Fruit fly (Drosophila melanogaster) S2 (cell line): ENCODE data around the gene rtet.
A peak's percentile ranks its signal among the peaks of the same experiment; 100 is the strongest.

Experiments used
- CG8478 ChIP-seq: fragments of >200 bp; optimal IDR thresholded peaks from 2 replicates; lab custom pipeline; 2018
- CTCF ChIP-seq, 2 experiments: fragments of >200 bp; optimal IDR thresholded peaks; 2 replicates each; lab custom pipeline; 2018

Gene rtet

DNA sequence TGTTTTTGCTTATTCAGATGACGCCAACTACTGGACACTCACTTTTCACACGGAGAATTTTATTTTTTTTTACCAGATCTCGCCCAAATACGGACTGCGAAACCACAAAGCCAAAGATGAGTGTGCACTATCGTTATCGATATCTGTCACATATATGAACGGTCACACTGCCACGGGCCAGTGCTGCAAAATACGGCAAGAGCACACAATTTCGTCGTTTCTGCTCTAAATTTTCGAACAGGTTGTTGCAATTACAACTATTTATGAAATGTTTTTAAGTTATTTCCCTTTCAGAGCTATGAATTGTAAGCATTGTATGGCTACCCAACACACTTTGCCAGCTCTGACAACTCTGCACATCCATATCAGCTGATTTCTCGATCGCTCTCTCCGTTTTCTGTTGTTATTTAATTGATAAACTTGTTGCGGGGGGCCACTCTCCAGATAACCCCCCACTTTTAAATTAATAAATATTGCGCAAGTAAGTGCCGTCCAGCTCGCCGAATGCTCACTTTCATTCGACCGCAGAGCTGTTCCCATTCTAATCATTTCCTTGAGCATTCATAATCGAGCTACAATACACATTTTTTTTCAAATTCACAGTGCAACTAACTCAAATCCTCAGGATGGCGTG, 19.2 kb downstream of the rtet start, which contains the start of the genes slmb and CG5793:
Gene slmb (minus strand): TSS at position 134 of the 634 bp plus-strand sequence.
Gene CG5793 (plus strand): TSS at position 222 of the 634 bp plus-strand sequence.
- no peak for TF ChIP-seq CG8478 (lab: Kevin White, UChicago)
- TF ChIP-seq CTCF (optimal IDR thresholded peaks at IDR 0.05; lab: Kevin White, UChicago): peak in 1 of 2 experiments; percentile 7

DNA sequence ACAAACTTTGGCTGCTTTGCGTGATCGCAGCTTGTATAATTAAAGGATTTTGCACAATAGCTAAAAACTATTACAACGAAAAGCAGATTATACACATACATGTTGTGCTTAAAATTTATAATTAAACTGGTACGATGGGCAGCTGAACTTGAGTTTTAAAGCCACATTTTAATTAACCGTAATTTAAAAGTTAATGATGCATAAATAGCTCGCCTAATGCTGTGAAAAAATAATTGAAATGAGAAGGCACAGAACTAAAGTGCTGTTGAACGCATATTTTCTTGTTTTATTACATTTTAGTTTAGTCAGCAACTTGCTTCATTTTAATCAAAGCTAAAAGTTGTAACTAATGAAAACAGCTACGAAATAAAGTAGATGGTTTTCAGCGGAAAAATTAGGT, 21.4 kb downstream of the rtet start, which contains the start of gene Obp93a:
Gene Obp93a (minus strand): TSS at position 101 of the 400 bp plus-strand sequence.
- TF ChIP-seq CTCF (optimal IDR thresholded peaks at IDR 0.05; lab: Kevin White, UChicago): no peak
- TF ChIP-seq CG8478 (lab: Kevin White, UChicago): no peak

DNA sequence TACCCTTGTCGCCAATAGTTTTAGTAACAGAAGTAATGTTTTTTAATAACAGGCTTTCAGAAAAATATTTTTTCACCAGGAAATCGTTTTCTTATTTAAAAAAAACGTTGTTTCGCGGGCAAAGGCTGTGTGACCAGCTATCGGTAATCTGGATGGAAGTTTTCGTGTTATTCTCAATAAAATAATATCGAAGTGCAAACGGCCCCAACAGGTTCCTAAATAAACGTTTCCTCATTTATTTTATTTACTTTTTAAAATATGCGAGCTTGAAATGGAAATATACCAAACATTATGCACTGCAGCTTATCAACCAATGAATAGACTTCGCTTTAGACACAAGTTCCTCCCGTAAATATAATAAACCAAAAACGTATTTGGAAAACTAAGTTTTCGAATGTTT, 21.8 kb downstream of the rtet start, which contains the start of gene Ice2:
Gene Ice2 (plus strand): TSS at position 167 of the 400 bp plus-strand sequence.
- TF ChIP-seq CG8478 (lab: Kevin White, UChicago) (no peak), CTCF (optimal IDR thresholded peaks at IDR 0.05; lab: Kevin White, UChicago) (no peak)

DNA sequence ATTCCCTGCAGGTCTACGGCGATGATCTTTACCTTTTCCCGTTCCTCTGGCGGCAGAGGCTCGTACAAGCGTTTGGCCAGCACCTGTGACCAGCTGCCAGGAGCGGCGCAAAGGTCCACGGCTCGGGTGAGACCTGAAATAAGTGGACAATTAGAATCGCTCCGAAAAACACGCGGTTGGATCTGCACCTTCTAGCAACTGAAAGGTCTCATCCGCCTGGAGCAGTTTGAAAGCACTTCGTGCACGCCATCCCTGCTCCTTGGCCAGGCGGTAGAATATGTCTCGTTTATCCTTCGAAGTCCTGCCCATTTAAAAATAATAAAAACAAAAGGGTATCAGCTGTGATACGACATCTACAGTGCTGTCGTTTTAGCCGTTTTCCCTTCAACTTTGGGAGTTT, 25.3 kb downstream of the rtet start, which contains the start of gene Trm7-34:
Gene Trm7-34 (minus strand): TSS at position 365 of the 400 bp plus-strand sequence.
- TF ChIP-seq CTCF (optimal IDR thresholded peaks at IDR 0.05; lab: Kevin White, UChicago) (no peak), CG8478 (lab: Kevin White, UChicago) (no peak)

DNA sequence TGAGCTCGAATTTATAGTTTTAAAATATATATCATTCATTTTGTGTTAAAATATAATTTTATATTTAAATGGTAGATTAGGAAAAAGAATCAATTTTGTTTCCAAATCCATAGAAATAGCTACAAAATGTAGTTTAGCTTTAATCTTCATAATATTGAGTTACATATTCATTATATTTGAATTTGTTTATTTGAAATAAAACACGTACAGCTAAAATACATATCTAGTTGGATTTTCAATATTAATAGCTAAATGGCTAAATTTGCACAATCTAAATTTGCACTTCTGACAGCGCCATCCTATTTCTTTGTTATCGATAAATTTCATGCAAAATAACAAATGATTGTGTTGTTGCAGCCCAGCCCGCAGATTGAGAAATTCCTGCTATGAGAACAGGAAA, 25.7 kb downstream of the rtet start, which contains the start of gene Usp8:
Gene Usp8 (plus strand): TSS at position 312 of the 400 bp plus-strand sequence.
- TF ChIP-seq CG8478 (lab: Kevin White, UChicago): no peak
- no peak for TF ChIP-seq CTCF (optimal IDR thresholded peaks at IDR 0.05; lab: Kevin White, UChicago)

DNA sequence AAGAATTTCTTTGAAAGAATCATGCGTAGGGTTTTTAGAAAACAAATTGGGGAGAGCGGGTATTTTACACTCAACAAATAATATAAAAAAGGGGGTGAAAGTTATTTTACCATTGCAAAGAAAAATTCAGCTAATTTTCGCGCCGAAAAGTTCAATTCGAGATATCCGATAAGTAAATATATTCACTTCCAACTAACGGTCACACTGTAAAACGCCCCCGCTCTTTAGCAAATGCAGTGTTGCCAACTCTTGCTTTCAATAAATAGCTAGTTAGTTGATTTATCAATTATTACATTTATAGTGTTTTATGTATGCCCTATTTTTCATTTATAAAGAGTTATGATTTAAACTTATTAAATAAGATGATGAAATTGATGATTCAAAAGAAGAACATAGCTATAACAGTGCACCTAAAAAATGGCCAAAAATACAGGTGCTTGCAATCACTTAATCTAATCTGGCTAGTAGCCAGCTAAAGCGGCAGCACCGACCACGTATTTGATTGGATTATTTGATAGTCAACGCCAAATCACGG, 30.0 kb downstream of the rtet start, which contains the start of gene meigo:
Gene meigo (plus strand): TSS at position 51 of the 535 bp plus-strand sequence.
- TF ChIP-seq CG8478 (lab: Kevin White, UChicago) (no peak), CTCF (optimal IDR thresholded peaks at IDR 0.05; lab: Kevin White, UChicago) (no peak)

DNA sequence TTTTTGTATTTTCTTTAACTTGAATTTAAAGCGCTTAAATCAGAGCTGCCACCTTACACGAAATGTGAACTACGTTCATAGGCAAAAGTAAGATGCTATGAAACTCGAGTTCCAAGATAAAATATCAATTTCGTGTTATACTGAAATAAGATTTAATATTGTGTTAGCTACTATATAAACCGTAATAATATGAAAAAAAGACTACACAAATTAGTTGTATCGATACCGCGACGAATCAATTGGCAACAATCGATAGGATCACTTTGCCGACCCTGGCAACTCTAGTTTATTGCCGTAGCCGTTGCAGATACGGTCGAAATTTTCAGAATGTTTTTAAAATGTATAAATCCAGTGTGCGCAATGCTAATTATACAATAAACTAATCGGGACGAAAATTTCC, 32.2 kb downstream of the rtet start, which contains the start of gene SNF4Agamma:
Gene SNF4Agamma (plus strand): TSS at position 282 of the 400 bp plus-strand sequence.
- no peak for TF ChIP-seq CG8478 (lab: Kevin White, UChicago)
- TF ChIP-seq CTCF (optimal IDR thresholded peaks at IDR 0.05; lab: Kevin White, UChicago): no peak

DNA sequence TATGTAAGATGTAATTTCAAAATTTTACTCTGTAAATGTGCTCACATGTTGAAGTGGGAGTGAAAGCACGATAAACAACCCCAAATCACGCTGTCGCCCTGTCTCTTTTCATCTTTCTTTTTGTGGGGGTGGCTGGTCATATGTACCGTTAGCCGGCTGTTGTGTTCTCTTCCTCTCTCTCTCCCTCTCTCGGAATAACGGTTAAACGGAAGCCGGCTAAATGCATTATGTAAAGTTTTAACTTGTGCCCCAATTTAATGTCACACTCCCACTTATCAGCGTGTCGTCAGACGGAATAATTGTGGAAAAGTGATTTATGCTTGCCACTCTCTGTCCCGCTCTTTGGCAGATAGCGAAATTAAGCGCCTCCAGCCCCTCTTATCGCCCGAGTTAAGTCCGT, 33.1 kb downstream of the rtet start:
- no peak for TF ChIP-seq CTCF (optimal IDR thresholded peaks at IDR 0.05; lab: Kevin White, UChicago)
- no peak for TF ChIP-seq CG8478 (lab: Kevin White, UChicago)

DNA sequence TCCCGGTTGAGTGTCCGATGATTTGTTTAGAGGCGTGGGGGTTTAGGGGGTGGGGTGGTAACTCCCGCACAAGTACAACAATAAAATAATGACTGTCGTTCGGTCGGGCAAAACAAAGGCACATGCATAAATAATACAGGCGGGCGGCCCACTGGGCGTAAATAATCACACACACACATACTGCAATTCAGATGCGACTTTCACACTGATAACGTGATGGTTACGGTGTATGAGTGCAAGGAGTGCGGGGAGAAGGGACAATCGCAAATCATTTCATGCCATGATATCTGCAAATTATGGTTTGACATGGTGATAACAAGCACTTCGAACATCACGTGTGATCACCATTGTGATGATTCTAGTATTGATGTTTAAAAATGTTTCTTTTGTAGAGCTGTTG, 41.8 kb downstream of the rtet start:
- TF ChIP-seq CG8478 (lab: Kevin White, UChicago) (no peak), CTCF (optimal IDR thresholded peaks at IDR 0.05; lab: Kevin White, UChicago) (no peak)

DNA sequence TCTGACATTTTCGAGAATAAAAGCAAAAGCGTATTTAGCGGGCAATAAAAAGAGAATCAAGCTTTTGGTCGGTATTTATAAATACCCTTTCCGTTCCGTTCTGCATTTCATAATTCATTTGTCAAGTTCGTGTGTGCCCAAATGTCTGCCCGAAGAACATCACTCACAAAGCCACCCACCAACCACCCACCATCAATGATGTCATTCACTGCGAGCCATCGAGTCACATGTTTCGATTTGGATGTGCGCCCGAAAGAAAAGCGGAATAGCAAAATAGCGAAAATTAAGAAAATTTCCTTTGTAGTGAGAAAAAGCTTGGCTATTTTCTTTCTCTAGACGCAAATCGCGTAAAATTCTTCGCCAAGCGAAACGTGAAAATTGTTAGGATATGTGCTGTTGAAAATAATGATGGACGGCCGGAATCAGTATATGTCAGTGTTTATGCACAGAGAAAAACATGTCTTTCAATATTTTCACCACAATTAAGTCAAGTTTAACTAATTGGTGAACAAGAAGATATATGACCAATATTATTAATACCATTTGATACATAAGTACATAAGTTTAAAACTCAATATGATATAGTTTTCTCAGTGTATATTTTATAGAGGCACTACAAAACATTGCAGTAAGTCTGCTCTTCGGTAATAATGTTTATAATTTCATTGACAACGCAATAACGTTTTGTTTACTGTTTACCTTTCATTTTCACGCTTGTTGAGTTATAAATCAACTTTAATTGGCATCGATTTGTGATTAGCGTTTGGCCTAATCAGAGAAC, 43.0 kb downstream of the rtet start:
- TF ChIP-seq CTCF (optimal IDR thresholded peaks at IDR 0.05; lab: Kevin White, UChicago) (no peak), CG8478 (lab: Kevin White, UChicago) (no peak)

DNA sequence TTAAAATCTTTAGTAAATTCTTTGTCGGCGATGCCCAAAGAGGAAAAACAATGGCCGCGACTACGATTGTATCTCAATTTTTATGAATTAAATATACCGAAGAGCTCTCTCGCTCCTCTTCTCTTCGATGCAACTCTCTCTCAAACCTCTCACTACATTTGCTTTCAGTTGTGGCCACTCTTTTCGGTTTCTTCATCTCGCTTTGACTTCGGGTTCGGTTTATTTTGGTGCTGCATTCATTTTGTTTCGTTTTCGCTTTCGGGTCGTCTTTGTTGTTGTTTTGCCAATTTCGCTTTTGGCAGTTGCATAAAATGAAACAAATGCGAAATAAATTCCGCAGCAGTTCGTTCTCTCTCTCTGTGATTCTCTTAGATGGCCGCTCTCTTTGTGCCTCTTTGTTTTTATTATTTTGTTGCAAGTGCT, 44.6 kb downstream of the rtet start:
- TF ChIP-seq CTCF (optimal IDR thresholded peaks at IDR 0.05; lab: Kevin White, UChicago): no peak

DNA sequence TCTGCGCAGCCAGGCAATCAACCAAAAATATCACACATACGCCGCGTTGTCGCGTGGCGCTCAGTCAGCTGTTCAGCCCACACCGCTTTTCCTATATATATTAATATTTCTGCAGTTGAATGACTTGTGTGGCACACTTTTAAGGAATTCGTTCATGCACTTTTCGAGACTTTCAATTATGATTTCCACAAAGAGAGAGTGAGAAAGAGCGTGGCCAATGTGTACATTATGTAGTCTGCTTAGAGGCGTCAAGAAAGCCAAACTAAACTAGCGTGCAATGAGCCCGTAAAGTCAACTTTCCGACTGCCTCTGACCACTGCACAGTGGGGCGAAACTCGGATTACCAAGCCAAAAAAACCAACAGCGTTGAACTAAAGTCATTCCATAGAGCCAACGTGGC, 45.9 kb downstream of the rtet start:
- TF ChIP-seq CG8478 (lab: Kevin White, UChicago) (no peak), CTCF (optimal IDR thresholded peaks at IDR 0.05; lab: Kevin White, UChicago) (no peak)

DNA sequence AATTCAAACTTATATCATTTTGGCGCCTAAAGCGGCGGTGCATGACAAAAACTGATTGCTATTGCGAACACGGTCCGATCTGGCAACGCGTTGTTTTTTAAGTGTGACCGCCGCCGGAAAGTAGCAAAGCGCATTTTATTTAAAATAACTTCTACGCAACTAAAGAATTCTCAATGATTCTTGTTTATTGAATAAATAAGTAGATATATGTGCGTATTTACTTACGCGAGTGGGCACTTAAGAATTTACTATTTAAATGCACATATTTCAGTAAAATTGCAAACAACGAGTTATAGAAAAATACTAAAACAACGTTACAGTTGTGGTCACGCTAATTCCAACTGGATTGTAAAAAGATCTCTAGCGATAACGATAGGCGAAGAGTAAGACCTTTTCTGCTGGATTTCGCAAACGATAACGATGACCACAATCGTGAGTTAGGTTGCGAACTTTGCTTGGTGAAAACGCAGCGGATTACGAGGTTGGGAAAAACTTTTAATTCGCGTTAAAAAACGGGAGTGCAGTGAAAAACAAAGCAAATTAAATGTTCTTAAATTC, 47.8 kb downstream of the rtet start:
- TF ChIP-seq CTCF (optimal IDR thresholded peaks at IDR 0.05; lab: Kevin White, UChicago) (peak in 1 of 2 experiments; percentile 15), CG8478 (lab: Kevin White, UChicago) (no peak)
